Worm (Caenorhabditis elegans): ENCODE data around the gene F55G1.6.

- TF ChIP-seq elt-3 (tag; optimal IDR thresholded peaks at IDR 0.05), result no peak
- TF ChIP-seq lin-39 (tag; optimal IDR thresholded peaks at IDR 0.05), result no peak
- no peak for TF ChIP-seq snpc-4 (tag; optimal IDR thresholded peaks at IDR 0.05)
- no peak for TF ChIP-seq crh-2 (tag; optimal IDR thresholded peaks at IDR 0.05)
- TF ChIP-seq blmp-1 (tag; optimal IDR thresholded peaks at IDR 0.05; ENCODE audit: insufficient read depth), result no peak
Observed at ce11 chrIV:7456225-7456624, 17.1 kb upstream of the F55G1.6 start, which contains the start of gene F13B6.1.

Data from whole organism, L2 larva.